Worm (Caenorhabditis elegans) whole organism, midembryonic: ENCODE data around the gene lgc-46.

Experiments
- T22C8.4 ChIP-seq: fragments of 200-800 bp; sonication (Bioruptor generic); IDR thresholded peaks from 2 replicates; pipeline ENCODE4 v1.3.6; 2022; ENCODE audit warnings: missing genetic modification characterization, missing compliant biosample characterization
- cog-1 ChIP-seq: sonication (generic microtip); optimal IDR thresholded peaks from 2 replicates; lab custom pipeline; 2016; ENCODE audit warnings: missing genetic modification characterization, missing compliant biosample characterization
- flt-1 ChIP-seq: fragments of 200-800 bp; sonication (Bioruptor generic); IDR thresholded peaks from 2 replicates; pipeline ENCODE4 v1.3.6; 2022; ENCODE audit warnings: missing genetic modification characterization, missing compliant biosample characterization
- klf-2 ChIP-seq: fragments of 200-800 bp; sonication (Bioruptor generic); conservative IDR thresholded peaks from 2 replicates; pipeline ENCODE4 v1.3.6; 2022; ENCODE audit warnings: missing genetic modification reagents, missing genetic modification characterization, missing compliant biosample characterization
- med-1 ChIP-seq: sonication (generic microtip); optimal IDR thresholded peaks from 2 replicates; lab custom pipeline; 2017; ENCODE audit warnings: missing genetic modification characterization, mild to moderate bottlenecking, missing compliant biosample characterization, antibody characterized with exemption, missing genetic modification reagents; ENCODE audit not compliant: insufficient read depth
- ref-1 ChIP-seq: fragments of 200-800 bp; sonication (Bioruptor generic); conservative IDR thresholded peaks from 2 replicates; pipeline ENCODE4 v1.3.6; 2022; ENCODE audit warnings: missing genetic modification reagents, missing genetic modification characterization, missing compliant biosample characterization
- tab-1 ChIP-seq: fragments of 200-800 bp; sonication (Bioruptor generic); IDR thresholded peaks from 2 replicates; pipeline ENCODE4 v1.3.6; 2022; ENCODE audit warnings: missing genetic modification characterization, missing compliant biosample characterization
- ztf-23 ChIP-seq: fragments of 200-800 bp; sonication (Bioruptor generic); IDR thresholded peaks from 2 replicates; pipeline ENCODE4 v1.3.6; 2022; ENCODE audit warnings: missing genetic modification reagents, missing genetic modification characterization, missing compliant biosample characterization
- ztf-29 ChIP-seq: fragments of 200-800 bp; sonication (Bioruptor generic); IDR thresholded peaks from 2 replicates; pipeline ENCODE4 v1.3.6; 2022; ENCODE audit warnings: missing genetic modification reagents, missing genetic modification characterization, missing compliant biosample characterization

Gene lgc-46

DNA sequence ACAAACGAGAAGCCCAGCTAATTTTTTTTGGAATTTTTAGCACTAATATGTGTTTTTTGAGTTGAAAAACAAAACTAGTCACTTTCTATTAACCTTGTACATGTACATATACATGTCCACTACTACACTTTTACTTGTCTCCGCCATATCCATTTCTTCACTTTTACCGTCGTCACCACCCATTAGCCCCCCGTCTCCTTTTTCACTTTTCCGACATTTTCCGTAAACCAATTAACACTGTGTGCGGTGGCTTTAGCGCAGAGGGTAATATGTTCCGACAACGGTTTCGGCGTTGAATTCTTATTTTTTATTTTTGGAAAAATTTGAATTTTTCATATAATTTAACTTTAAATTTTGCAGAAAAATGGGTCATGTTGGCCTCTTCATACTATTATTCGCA lies 15.9 kb upstream of the lgc-46 start, which contains the start of gene cdh-12:
Gene cdh-12 (plus strand): TSS at position 365 of the 400 bp plus-strand sequence.
- TF ChIP-seq klf-2 (GFP tag; lab: Robert Waterston, UW) (no peak), ztf-23 (no peak), ref-1 (GFP tag; lab: Robert Waterston, UW) (no peak)

DNA sequence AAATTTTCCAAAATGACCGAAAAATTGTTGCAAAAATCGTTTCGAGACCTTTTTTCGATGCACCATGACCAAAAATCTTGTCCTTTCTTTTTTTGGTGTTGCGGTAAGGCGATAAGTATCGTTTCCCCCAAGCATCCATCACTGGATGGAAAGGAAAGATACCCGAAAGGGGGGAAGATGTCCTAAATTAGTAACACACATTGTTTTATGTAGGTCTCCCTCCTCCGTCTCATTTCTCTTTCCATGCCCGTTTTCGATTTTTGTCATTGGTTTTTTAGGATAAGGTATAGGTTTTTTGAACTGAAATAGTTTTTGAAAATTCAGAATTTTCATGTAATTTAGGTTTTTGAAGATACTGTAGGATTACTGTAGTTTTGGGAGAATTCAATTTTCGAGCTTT lies 13.6 kb upstream of the lgc-46 start:
- TF ChIP-seq cog-1 (no peak), ztf-23 (no peak), med-1 (GFP tag; lab: Kevin White, UChicago) (no peak), ref-1 (GFP tag; lab: Robert Waterston, UW) (no peak), flt-1 (GFP tag; lab: Robert Waterston, UW) (no peak), ztf-29 (GFP tag; lab: Robert Waterston, UW) (no peak), T22C8.4 (GFP tag; lab: Robert Waterston, UW) (no peak), klf-2 (GFP tag; lab: Robert Waterston, UW) (no peak), tab-1 (GFP tag; lab: Robert Waterston, UW) (no peak)

DNA sequence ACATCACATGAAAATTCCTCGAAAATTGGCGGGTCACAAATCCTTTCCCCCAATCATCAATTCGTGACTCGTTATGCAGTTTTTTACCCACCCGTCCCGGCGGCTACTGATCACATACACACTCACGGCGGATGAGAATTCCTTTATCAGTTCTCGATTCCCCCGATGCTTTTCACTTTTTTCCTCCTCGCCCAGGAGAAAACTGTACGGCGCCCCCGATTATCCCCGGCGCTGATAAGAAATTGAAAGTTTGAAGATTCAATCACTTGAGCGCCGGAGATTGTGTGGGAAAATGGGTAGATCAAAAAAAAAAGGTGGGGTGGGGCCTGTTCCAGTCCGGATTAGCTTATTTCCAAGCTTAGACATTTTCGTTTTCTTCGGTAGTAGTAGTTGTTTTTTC lies 12.0 kb upstream of the lgc-46 start:
- TF ChIP-seq med-1 (GFP tag; lab: Kevin White, UChicago) (no peak), ref-1 (GFP tag; lab: Robert Waterston, UW) (no peak)

DNA sequence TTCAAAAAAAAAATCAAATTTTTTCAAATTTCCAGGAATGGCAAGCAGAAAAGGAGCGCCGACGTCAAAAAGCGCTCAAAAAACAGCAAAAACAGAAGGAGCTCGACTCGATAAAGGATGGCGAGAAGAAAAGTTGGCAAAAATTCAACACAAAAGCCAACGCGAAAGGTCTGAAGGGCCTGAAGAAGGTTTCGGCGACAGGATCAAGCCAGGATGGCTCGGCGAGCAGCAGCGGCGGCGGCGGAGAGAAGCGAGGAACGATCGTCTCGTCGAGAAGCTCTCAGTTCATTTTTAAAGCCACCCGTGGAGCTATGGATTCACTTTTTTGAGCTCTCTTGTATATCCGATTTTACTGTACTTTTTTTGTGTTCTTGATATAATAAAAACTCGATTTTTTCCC lies 9.0 kb upstream of the lgc-46 start:
- TF ChIP-seq T22C8.4 (GFP tag; lab: Robert Waterston, UW) = no peak
- TF ChIP-seq ztf-23 = no peak
- TF ChIP-seq klf-2 (GFP tag; lab: Robert Waterston, UW) = no peak
- no peak for TF ChIP-seq tab-1 (GFP tag; lab: Robert Waterston, UW)
- TF ChIP-seq med-1 (GFP tag; lab: Kevin White, UChicago) = no peak
- no peak for TF ChIP-seq flt-1 (GFP tag; lab: Robert Waterston, UW)
- no peak for TF ChIP-seq ztf-29 (GFP tag; lab: Robert Waterston, UW)

DNA sequence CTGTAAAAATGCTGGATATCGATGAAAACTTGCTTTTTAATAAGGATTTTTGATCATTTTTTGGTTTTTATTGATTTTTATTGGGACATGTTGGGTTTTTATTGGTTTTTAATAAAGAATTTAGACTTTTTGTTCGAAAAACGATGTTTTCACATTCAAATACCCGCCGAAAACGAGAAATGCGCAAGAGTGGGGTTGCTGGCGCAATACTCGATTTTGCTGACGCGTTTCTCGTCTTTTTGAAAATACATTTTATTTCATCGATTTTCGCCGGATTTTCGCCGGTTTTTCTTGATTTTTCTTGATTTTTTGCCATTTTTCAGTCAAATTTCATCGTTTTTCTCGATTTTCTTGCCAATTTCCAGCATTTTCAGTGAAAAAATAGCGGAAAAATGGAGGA lies 7.0 kb upstream of the lgc-46 start, which contains the start of gene smr-1:
Gene smr-1 (plus strand): TSS at position 375 of the 400 bp plus-strand sequence.
- TF ChIP-seq cog-1 = no peak
- peak; percentile 35 for TF ChIP-seq med-1 (GFP tag; lab: Kevin White, UChicago)
- TF ChIP-seq ztf-29 (GFP tag; lab: Robert Waterston, UW) = no peak
- 0 out of 2 replicates have a peak, but pooled peaks have one; percentile 53 for TF ChIP-seq klf-2 (GFP tag; lab: Robert Waterston, UW)
- peak; percentile 40; the same call in 1 of the 2 replicates for TF ChIP-seq T22C8.4 (GFP tag; lab: Robert Waterston, UW)
- TF ChIP-seq ref-1 (GFP tag; lab: Robert Waterston, UW) = no peak
- TF ChIP-seq flt-1 (GFP tag; lab: Robert Waterston, UW) = 0 out of 2 replicates have a peak, but pooled peaks have one; percentile 51
- peak; percentile 78 for TF ChIP-seq ztf-23
- peak; percentile 40; the same call in 1 of the 2 replicates for TF ChIP-seq tab-1 (GFP tag; lab: Robert Waterston, UW)

DNA sequence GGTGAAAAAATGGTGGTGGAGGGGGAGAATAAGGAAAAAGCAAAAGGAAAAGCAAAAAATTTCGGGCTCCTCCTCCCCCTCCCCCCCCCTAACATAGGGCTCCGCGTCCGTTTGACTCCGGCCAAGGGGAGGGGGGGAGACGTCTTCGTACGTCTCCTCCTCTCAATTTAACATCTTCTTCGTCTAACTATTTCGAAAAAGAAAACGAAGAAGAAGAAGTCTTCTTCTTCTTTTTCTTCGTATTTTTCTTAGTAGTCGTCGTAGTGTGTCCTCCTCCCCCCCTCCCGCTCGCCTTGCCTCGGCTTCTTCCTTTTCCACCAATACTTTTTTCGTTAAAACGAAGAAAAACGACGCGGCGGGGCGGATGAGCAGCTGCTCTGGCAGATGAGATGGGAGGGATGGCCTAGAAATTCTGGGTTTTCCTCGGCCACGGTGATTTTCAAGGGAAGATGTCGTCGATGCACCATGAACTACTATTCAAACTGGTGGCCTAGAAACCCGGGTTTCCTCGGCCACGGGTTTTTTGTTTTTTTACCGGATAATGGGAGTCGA lies 1.1 kb upstream of the lgc-46 start:
- TF ChIP-seq flt-1 (GFP tag; lab: Robert Waterston, UW) (no peak), ref-1 (GFP tag; lab: Robert Waterston, UW) (no peak), tab-1 (GFP tag; lab: Robert Waterston, UW) (no peak), ztf-29 (GFP tag; lab: Robert Waterston, UW) (no peak), T22C8.4 (GFP tag; lab: Robert Waterston, UW) (no peak), klf-2 (GFP tag; lab: Robert Waterston, UW) (no peak), ztf-23 (no peak), med-1 (GFP tag; lab: Kevin White, UChicago) (no peak), cog-1 (no peak)

DNA sequence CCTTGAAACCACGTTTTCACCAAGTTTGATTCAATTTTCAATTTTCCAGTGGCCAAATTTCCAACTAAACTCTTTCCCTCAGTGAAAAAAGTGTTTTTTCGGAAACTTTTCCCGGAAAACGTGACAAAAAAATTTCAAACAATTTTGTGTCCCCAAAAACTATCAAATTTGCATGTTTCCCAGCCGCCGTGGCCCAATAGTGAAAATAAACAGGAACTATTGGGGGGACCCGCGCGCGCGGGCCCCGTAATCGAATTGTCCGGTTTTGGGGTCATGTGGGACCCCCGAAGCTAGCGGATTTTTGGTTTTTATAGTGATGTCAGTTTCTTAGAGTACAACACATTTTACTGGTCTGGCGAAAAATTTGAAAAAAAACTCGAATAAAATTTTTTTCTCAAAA lies 4.3 kb downstream of the lgc-46 start:
- TF ChIP-seq flt-1 (GFP tag; lab: Robert Waterston, UW) (no peak), T22C8.4 (GFP tag; lab: Robert Waterston, UW) (no peak), ztf-29 (GFP tag; lab: Robert Waterston, UW) (no peak), tab-1 (GFP tag; lab: Robert Waterston, UW) (no peak), klf-2 (GFP tag; lab: Robert Waterston, UW) (no peak), ztf-23 (no peak), med-1 (GFP tag; lab: Kevin White, UChicago) (no peak), cog-1 (no peak), ref-1 (GFP tag; lab: Robert Waterston, UW) (no peak)

DNA sequence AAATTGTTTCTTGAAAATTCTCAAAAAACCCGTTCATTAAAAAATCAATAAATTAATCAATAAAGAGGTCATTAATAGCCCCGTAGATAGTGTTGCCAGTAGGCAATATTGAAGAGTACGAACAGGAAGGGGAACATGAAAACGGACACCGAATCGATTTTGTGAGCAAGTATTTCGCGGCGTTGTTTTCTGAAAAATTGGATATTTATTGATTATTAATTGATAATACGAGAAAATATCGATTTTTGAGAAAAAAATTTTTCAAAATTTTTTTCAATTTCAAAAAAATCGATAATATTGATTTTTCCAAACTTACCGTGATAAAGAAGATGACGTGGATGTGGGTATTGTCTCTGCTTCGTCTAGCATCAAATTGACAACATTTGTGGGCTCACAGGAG lies 10.3 kb downstream of the lgc-46 start:
- TF ChIP-seq T22C8.4 (GFP tag; lab: Robert Waterston, UW) (peak; percentile 50; the same call in 1 of the 2 replicates), ztf-29 (GFP tag; lab: Robert Waterston, UW) (no peak), ref-1 (GFP tag; lab: Robert Waterston, UW) (no peak)

DNA sequence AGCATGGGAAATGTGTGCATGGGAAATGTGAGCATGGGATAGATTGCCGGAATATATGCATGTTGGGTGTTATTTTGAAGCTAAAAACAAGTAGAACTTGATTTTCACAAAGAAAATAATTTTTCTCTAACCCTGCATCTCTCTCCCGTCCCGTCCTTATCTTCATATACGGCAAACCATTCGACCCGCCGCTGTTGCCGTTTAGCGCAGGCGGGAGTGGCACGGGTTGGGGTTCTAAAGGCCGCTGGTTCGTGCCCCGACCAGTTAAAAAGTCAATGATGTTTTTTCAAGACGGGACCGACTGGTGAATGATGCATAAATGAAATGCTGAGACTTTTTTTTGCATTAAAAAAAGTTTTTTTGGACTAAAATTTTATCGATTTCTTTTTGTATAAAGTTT lies 13.6 kb downstream of the lgc-46 start:
- 0 out of 2 replicates have a peak, but pooled peaks have one; percentile 53 for TF ChIP-seq klf-2 (GFP tag; lab: Robert Waterston, UW)
- peak; percentile 85 for TF ChIP-seq flt-1 (GFP tag; lab: Robert Waterston, UW)
- TF ChIP-seq ref-1 (GFP tag; lab: Robert Waterston, UW) = 0 out of 2 replicates have a peak, but pooled peaks have one; percentile 63
- TF ChIP-seq T22C8.4 (GFP tag; lab: Robert Waterston, UW) = 0 out of 2 replicates have a peak, but pooled peaks have one; percentile 20
- peak; percentile 81; the same call in 1 of the 2 replicates for TF ChIP-seq tab-1 (GFP tag; lab: Robert Waterston, UW)
- TF ChIP-seq cog-1 = peak; percentile 6
- peak; percentile 65; the same call in 1 of the 2 replicates for TF ChIP-seq ztf-29 (GFP tag; lab: Robert Waterston, UW)
- TF ChIP-seq ztf-23 = peak; percentile 87
- TF ChIP-seq med-1 (GFP tag; lab: Kevin White, UChicago) = no peak
